Worm (Caenorhabditis elegans): ENCODE data around the gene dcaf-13.

DNA sequence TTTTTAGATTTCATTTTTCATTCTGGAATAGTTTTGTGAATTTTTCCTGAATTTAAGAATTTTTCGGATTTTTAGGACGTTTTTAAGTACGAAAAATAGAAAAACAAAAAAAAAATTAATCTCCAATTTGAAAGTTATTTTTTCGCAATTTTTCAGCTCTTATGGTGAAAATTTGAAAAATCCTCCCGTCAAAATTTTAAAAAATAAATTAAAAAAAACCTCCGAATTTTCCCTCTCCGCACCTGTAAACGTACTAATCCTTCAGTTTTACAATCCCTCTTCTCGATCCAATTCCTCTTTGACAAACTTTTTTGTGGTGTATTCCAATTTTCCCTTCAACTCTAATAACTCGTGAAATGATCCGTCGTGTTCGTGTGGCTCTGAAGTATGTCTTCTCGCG is 46.5 kb downstream of the dcaf-13 start, which contains the start of gene B0286.1:
- TF ChIP-seq lsy-2 (tag; optimal IDR thresholded peaks at IDR 0.05) (no peak), lin-13 (GFP tag; optimal IDR thresholded peaks at IDR 0.05) (no peak), madf-9 (GFP tag; conservative IDR thresholded peaks at IDR 0.05) (no peak), lir-3 (tag; optimal IDR thresholded peaks at IDR 0.05) (no peak)
